Fruit fly (Drosophila melanogaster) whole organism: Measurements from ENCODE around the gene Ir94d.

Experiments
- CG8478 ChIP-seq: fragments of >200 bp; optimal IDR thresholded peaks from 2 replicates; lab custom pipeline; 2018; ENCODE audit warnings: inconsistent platforms
- Dll ChIP-seq: fragments of >200 bp; optimal IDR thresholded peaks from 2 replicates; lab custom pipeline; 2017
- EcR ChIP-seq, 2 experiments: fragments of >200 bp; optimal IDR thresholded peaks; 2 replicates each; lab custom pipeline; 2017; ENCODE audit warnings: missing biosample characterization in 2 of 2, missing genetic modification characterization in 2 of 2, missing genetic modification reagents in 2 of 2
- pan ChIP-seq: fragments of >200 bp; optimal IDR thresholded peaks from 2 replicates; lab custom pipeline; 2017
- psq ChIP-seq: fragments of >200 bp; optimal IDR thresholded peaks from 2 replicates; lab custom pipeline; 2017
- usp ChIP-seq: fragments of >200 bp; optimal IDR thresholded peaks from 2 replicates; lab custom pipeline; 2017; ENCODE audit warnings: missing biosample characterization, missing genetic modification characterization, mixed read lengths

Ir94d gene

DNA sequence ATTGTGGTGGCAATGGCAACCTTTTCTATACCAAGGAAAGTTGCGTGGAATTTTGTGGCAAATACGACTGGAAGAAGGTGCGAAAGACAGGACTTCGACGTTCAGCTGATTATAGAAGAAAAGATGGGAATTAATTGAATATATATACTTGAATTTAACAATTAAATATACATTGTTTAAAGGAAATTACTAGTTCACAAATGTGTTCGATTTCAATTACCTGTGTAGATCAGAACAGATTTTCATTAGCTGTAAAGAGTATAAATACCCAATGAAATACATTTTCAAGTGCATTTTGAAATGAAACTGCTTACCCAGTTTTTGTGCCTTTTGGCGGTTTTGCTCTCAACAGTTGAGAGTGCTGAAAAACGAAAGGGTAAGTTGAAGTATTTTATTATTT is 29.2 kb upstream of the Ir94d start, which contains the start of gene CG42828:
TSS of gene CG42828 (plus strand) at position 301 of the 400 bp plus-strand sequence.
- TF ChIP-seq EcR (GFP tag; optimal IDR thresholded peaks at IDR 0.05; lab: Kevin White, UChicago) (no peak), Dll (lab: Kevin White, UChicago) (no peak), psq (lab: Kevin White, UChicago) (no peak), CG8478 (no peak), usp (GFP tag; lab: Kevin White, UChicago) (no peak), pan (no peak)

DNA sequence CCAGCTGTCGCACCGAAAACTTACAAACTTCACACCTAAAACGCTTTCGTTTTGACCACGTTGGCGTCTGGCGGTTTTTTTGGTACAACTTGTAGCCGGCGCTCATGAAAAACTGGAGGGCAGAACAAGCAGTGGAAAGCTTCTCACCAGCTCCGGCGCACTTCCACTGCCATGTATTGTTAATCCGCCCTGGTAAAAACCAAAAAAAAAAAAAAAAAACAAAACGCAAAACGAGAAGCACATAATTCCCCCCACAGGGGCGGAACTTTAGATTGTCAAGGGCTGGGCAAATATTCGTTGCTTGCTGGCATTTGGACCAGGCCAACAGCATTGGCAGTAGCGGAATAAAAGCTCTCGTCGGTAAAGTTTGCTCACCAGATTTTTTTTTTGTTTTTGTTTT is 28.3 kb upstream of the Ir94d start:
- TF ChIP-seq usp (GFP tag; lab: Kevin White, UChicago) (no peak), psq (lab: Kevin White, UChicago) (no peak), EcR (GFP tag; optimal IDR thresholded peaks at IDR 0.05; lab: Kevin White, UChicago) (no peak), pan (no peak), Dll (lab: Kevin White, UChicago) (no peak), CG8478 (no peak)

DNA sequence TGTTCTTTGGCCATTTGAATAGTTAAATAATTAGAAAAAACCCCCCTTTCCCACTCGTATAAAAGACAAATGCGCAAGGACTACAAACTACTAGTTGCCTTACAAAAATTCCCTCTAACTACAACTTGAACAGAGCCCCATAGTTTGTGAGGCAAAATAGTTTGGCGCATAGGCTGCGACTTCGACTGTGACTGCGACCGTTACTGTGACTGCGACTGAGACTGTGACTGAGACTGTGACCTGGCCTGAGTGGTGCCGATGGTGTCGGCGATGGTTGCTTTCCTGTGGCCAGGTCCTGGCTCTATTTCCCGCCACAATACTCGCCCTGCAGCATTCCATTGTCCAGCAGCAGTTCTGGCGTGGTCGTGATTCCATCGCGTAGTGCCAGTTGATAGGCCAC is 25.3 kb upstream of the Ir94d start:
- no peak for TF ChIP-seq psq (lab: Kevin White, UChicago)
- TF ChIP-seq pan = no peak
- no peak for TF ChIP-seq EcR (GFP tag; optimal IDR thresholded peaks at IDR 0.05; lab: Kevin White, UChicago)
- TF ChIP-seq usp (GFP tag; lab: Kevin White, UChicago) = no peak
- TF ChIP-seq Dll (lab: Kevin White, UChicago) = no peak
- TF ChIP-seq CG8478 = no peak

DNA sequence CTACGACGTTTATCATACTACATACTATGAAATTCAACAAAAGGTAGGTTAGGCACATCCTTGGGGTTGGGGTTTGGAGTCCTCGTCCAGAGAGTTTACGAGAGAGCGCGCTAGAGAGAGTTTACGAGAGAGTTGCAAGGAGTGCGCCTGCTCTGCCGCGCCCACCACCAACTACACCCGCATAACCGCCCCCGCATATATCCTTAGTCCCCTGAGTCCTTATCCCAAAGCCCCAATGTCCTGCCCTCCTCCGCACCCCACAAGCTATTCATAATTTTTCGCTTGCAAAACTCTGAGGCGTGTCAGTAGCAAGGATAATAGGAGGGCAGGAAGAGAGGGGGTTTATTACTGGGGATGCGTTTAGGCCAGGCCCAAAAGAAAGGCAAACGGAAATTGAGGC is 18.9 kb upstream of the Ir94d start:
- no peak for TF ChIP-seq EcR (GFP tag; optimal IDR thresholded peaks at IDR 0.05; lab: Kevin White, UChicago)
- TF ChIP-seq psq (lab: Kevin White, UChicago) = no peak
- peak; percentile 6 for TF ChIP-seq Dll (lab: Kevin White, UChicago)
- TF ChIP-seq usp (GFP tag; lab: Kevin White, UChicago) = no peak
- no peak for TF ChIP-seq pan
- no peak for TF ChIP-seq CG8478

DNA sequence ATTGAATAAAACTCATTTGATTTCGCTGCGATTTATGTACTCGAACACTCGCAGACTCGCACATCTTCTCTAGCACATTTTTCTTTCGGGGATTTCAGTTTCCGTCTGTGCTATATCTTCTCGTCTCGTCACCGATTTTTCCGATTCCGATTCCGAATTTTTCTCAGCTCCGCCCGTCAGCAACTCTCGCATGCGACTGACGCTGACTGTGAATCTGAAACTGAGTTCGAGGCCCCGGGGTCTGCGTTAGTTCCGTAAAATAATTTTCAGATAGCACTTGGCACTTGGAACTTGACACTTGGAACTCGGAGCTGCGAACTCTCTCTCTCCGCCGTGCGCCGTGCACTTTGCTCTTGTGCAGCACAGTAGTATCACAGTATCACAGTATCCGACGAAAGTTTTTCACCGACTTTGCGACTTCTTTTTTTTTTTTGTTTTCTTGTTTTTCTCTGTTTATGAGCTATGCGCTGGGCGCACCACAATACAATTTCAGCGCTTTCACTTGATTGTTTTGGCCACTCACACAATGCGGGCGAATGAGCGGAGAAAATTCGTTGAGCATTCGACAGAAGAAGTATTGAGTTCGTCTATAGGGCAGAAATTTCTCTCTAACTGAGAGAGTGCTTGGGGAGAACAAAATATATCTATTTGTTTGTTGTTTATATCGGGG is 17.9 kb upstream of the Ir94d start, which contains the start of gene CG4393:
TSS of gene CG4393 (minus strand) at position 187 of the 670 bp plus-strand sequence.
- TF ChIP-seq Dll (lab: Kevin White, UChicago) = no peak
- no peak for TF ChIP-seq pan

DNA sequence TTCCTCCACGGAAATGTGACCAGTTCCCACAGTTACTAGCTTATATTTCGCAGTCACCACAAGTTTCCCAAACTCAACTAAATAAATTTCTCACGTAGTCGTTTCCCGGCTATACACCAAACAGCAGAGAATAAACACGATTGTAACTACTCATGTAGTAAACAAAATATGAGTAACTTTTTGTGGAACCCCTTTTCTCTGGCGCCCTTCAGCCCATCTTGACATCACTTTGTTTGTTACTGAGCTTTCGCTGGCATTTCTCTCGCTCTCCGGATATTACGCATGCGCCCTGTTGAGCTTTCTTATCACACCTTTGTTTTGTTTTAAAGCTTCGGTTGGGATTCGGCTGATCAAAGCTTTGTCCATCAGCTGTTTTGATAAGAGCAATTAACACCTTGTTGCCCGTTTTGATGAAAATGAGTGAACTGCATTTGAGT is 16.6 kb upstream of the Ir94d start:
- TF ChIP-seq Dll (lab: Kevin White, UChicago) (no peak), usp (GFP tag; lab: Kevin White, UChicago) (no peak), CG8478 (no peak), pan (no peak), EcR (GFP tag; optimal IDR thresholded peaks at IDR 0.05; lab: Kevin White, UChicago) (no peak), psq (lab: Kevin White, UChicago) (no peak)

DNA sequence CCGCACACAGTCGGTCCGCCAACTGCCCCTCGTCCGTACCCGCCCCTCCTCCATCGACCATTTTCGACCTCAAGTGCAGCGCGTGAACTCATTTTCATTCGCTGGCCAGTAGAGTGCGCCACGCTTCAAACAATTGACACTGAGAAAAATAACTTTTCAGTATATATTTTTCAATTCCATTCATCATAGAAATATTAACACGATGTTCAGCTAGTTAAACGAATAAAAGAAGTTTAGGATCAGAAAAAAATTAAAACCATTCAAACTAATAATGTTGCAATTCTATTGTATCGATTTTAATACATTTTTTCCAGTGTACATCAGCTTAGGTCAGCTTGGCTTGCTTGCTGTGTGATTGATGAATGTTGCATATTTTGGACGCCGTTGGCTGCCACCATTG is 15.7 kb upstream of the Ir94d start:
- TF ChIP-seq CG8478 (no peak), psq (lab: Kevin White, UChicago) (no peak), usp (GFP tag; lab: Kevin White, UChicago) (no peak), pan (no peak), Dll (lab: Kevin White, UChicago) (no peak), EcR (GFP tag; optimal IDR thresholded peaks at IDR 0.05; lab: Kevin White, UChicago) (no peak)

DNA sequence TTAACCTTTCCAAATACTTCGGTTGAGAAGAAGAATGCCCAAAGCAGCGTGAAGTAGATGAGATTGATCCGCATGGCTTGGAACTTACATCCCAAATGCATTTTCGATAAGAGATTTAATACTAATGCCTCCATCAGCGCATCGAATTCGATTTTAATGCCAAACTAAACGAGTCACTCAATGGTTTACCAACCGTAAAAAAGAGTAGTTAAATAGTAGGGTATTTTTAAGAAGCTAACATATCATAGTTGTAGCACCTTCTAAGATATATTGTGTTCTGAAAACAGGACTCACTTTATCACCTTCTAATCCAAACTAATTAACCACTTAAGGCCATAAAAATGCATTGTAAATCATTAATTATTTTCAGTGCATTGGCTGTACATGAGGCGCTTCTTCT is 13.8 kb upstream of the Ir94d start, which contains the start of gene CG31515:
TSS of gene CG31515 (minus strand) at position 101 of the 400 bp plus-strand sequence.
- TF ChIP-seq usp (GFP tag; lab: Kevin White, UChicago) (no peak), CG8478 (no peak), psq (lab: Kevin White, UChicago) (no peak), pan (no peak), Dll (lab: Kevin White, UChicago) (no peak), EcR (GFP tag; optimal IDR thresholded peaks at IDR 0.05; lab: Kevin White, UChicago) (no peak)

DNA sequence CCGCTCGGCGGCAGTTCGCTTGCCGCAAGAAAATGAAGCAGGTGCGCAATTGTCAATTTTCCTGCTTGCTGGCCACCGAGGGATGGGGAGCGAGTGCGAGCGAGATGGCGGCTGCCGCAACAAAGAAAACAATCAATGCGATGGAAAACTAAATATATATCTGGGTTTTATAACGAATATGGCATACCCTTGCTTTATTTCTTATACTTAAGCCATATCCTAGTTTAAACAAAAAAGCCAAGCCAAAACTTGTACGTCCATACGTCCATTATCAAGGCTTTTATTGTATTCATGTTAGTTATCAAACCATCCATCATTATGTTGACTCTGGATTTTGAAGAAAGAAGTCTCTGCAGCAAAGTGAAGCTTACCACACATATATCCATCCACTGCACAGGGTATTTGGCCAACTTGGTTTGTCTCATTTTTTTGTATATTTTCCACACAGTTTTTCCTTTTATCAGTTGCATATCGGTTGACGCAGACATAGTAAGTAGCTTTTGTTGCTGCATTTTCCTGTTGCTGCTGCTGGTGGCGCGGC is 11.8 kb upstream of the Ir94d start:
- TF ChIP-seq Dll (lab: Kevin White, UChicago) = no peak

DNA sequence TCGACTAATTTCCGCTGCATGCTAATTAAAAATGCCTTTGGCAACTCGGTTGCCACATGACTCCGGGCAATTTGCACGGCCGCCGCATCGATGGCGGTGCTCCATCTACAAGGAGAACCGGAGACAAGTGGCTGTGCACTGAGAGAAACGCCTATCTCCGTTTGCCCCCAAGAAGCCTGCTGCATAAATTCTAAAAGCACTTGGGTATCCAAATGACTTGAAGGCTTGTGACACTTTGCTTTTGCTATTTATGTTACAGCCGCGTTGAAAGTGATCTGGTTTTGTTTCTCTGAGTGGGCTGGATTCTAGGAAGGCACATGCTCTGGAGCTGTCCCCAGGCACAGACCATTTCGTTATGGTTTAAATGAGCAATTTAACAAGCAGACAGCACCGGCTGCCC is 10.4 kb upstream of the Ir94d start:
- TF ChIP-seq EcR (GFP tag; optimal IDR thresholded peaks at IDR 0.05; lab: Kevin White, UChicago) (no peak), usp (GFP tag; lab: Kevin White, UChicago) (no peak), Dll (lab: Kevin White, UChicago) (no peak), pan (no peak), CG8478 (no peak), psq (lab: Kevin White, UChicago) (no peak)

DNA sequence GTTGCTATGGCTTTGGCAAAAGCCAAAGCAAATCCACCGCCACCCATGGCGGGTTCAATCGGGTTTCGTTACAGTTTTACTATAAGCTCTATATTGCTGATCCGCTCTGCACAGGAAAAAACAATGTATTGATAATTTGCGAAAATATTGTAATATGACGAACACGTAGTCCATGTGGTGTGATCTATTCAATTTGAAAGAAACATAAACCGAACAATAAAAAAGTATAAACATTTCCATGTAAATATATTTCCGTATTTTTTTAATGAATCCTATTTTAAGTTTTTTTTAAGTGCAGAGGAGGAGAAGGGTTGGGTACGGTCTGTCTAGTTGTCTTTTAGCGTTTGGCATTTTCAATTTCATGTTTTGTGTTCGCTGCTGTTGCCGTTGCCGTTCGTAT is 9.1 kb upstream of the Ir94d start:
- TF ChIP-seq CG8478 (no peak), psq (lab: Kevin White, UChicago) (no peak), EcR (GFP tag; optimal IDR thresholded peaks at IDR 0.05; lab: Kevin White, UChicago) (no peak), usp (GFP tag; lab: Kevin White, UChicago) (no peak)

DNA sequence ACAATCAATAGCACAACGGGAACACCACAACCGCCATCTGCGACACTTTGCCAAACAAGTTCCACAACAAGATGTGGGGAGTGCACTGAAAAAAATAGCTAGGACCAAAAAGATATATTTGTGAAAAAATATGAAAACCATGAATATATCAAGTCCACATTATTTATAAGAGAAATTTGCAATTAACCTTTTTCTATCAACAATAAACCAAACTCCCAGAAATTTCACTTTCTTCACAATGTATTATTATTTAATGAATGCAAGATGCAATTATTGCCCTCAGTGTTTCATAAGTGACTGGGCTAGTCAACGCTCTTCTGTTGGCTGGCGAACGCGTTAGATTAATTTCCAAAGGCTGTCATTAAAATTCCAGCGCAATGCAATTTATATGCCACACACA is 6.9 kb upstream of the Ir94d start:
- TF ChIP-seq pan = no peak
- no peak for TF ChIP-seq EcR (GFP tag; optimal IDR thresholded peaks at IDR 0.05; lab: Kevin White, UChicago)
- TF ChIP-seq usp (GFP tag; lab: Kevin White, UChicago) = no peak
- TF ChIP-seq CG8478 = no peak
- no peak for TF ChIP-seq Dll (lab: Kevin White, UChicago)
- no peak for TF ChIP-seq psq (lab: Kevin White, UChicago)
